Worm (Caenorhabditis elegans): ENCODE measurements around the gene C34D4.2.
A peak's percentile ranks its signal among the peaks of the same experiment; 100 is the strongest.

DNA sequence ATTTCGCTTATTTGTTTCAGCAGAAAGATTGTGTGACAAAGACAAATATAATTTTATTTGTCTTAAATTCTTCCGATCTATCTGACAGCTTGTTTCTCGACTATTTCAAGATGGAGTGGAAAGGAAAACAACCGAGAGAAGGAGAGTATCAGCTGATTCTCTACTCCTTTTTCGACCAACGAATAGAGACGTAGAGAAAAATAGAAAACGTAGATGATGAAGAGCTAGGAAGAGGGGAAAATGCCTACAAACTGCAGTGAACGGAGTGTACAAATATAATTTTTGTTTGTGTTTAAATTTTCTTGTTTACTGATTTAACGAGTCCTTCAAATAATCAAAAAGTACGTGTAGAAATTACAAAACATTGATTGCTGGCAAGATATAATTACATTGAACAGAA lies 6.7 kb upstream of the C34D4.2 start:
- no peak for TF ChIP-seq unc-39 (tag; optimal IDR thresholded peaks at IDR 0.05)
- no peak for TF ChIP-seq ztf-4 (tag; optimal IDR thresholded peaks at IDR 0.05)
- no peak for TF ChIP-seq mdl-1 (tag; optimal IDR thresholded peaks at IDR 0.05)
- no peak for TF ChIP-seq elt-1 (tag; optimal IDR thresholded peaks at IDR 0.05)
- TF ChIP-seq lsy-2 (tag; optimal IDR thresholded peaks at IDR 0.05) = peak in 1 of 2 experiments; percentile 55
- no peak for TF ChIP-seq nhr-77 (tag; optimal IDR thresholded peaks at IDR 0.05)
- no peak for TF ChIP-seq R02D3.7 (tag; optimal IDR thresholded peaks at IDR 0.05)
- no peak for TF ChIP-seq F13H6.1 (tag; optimal IDR thresholded peaks at IDR 0.05)
- no peak for TF ChIP-seq ama-1 (optimal IDR thresholded peaks at IDR 0.05)
- TF ChIP-seq nhr-11 (tag; optimal IDR thresholded peaks at IDR 0.05) = no peak
- no peak for TF ChIP-seq sma-9 (GFP tag; optimal IDR thresholded peaks at IDR 0.05)
- no peak for TF ChIP-seq sma-9 (tag; optimal IDR thresholded peaks at IDR 0.05)
- TF ChIP-seq lin-39 (tag; optimal IDR thresholded peaks at IDR 0.05) = no peak

Measured in whole organism, L2 larva.